Worm (Caenorhabditis elegans) whole organism, young adult: Measurements from ENCODE around the gene nhr-157.

Source experiments
- ama-1 ChIP-seq, 3 experiments: fragments of 150-350 bp in 1 of 3; sonication (generic microtip) in 2 of 3; optimal IDR thresholded peaks; 2 replicates each; lab custom pipeline; 2014 to 2018; ENCODE audit warnings: missing biosample characterization in 2 of 3, missing genetic modification characterization in 2 of 3, missing genetic modification reagents in 2 of 3
- ceh-79 ChIP-seq: sonication (generic microtip); optimal IDR thresholded peaks from 2 replicates; lab custom pipeline; 2017; ENCODE audit warnings: mild to moderate bottlenecking, missing genetic modification characterization, missing compliant biosample characterization
- gei-17 ChIP-seq: fragments of 200-800 bp; sonication (Bioruptor generic); optimal IDR thresholded peaks from 2 replicates; lab custom pipeline; 2018; ENCODE audit warnings: mild to moderate bottlenecking, missing genetic modification characterization, missing compliant biosample characterization
- lsy-27 ChIP-seq: sonication (generic microtip); optimal IDR thresholded peaks from 2 replicates; lab custom pipeline; 2017; ENCODE audit warnings: missing genetic modification characterization, mild to moderate bottlenecking, missing compliant biosample characterization, antibody characterized with exemption, missing genotype, borderline replicate concordance; ENCODE audit not compliant: insufficient read depth
- madf-6 ChIP-seq: fragments of 200-800 bp; sonication (Bioruptor generic); IDR thresholded peaks from 2 replicates; pipeline ENCODE4 v1.3.6; 2022; ENCODE audit warnings: missing genetic modification reagents, missing genetic modification characterization, missing compliant biosample characterization
- nhr-179 ChIP-seq: sonication (generic microtip); optimal IDR thresholded peaks from 2 replicates; lab custom pipeline; 2016; ENCODE audit warnings: mild to moderate bottlenecking, missing genetic modification characterization, missing compliant biosample characterization
- nhr-80 ChIP-seq: sonication (generic microtip); optimal IDR thresholded peaks from 2 replicates; lab custom pipeline; 2016; ENCODE audit warnings: missing genetic modification characterization, missing compliant biosample characterization
- sea-2 ChIP-seq: fragments of 200-800 bp; sonication (Bioruptor generic); IDR thresholded peaks from 2 replicates; pipeline ENCODE4 v1.3.6; 2022; ENCODE audit warnings: missing genetic modification characterization, missing compliant biosample characterization
- snpc-4 ChIP-seq, 5 experiments: fragments of 150-350 bp in 1 of 5; sonication (generic microtip) in 4 of 5; optimal IDR thresholded peaks; 2 replicates each; lab custom pipeline; 2014 to 2018; ENCODE audit warnings: missing genetic modification characterization in 5 of 5, missing biosample characterization in 3 of 5, antibody characterized with exemption in 2 of 5, mild to moderate bottlenecking in 2 of 5, missing compliant biosample characterization in 2 of 5, missing genotype in 2 of 5, moderate library complexity in 2 of 5, missing genetic modification reagents in 1 of 5
- somi-1 ChIP-seq: fragments of 200-800 bp; sonication (Bioruptor generic); optimal IDR thresholded peaks from 2 replicates; lab custom pipeline; 2018; ENCODE audit warnings: mild to moderate bottlenecking, missing genetic modification characterization, missing compliant biosample characterization
- unc-62 ChIP-seq: fragments of 150-350 bp; optimal IDR thresholded peaks from 2 replicates; lab custom pipeline; 2014; ENCODE audit warnings: missing biosample characterization, missing genetic modification reagents, missing genetic modification characterization

DNA sequence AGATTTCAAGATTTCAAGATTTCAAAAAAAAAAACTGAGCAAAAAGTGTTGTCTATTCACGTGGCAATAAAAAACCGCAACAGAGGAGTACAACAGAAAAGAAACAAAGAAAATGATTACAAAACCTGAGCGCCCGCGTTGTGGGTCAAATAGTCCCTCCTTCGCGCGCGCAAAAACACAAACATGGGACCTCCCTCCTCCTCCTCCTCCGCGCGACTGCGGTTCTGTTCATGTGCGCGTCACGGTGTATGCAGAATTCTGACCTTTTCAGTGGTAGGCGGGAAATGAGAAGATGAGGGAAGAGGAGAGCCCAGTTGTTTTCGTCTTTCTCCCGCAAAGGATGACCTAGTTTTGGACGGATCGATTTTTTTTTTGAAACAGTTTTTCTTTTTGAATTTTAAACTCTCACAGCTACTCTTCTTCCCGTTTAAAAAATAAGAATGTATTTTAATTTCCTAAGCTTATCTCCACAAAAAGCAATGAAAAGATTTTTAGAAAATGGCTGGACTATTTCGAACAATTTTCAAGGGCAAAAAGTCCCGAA lies 23.6 kb upstream of the nhr-157 start, which contains the start of gene C17E7.4:
- TF ChIP-seq ceh-79 (tag; lab: Kevin White, UChicago) (no peak), madf-6 (GFP tag; lab: Robert Waterston, UW) (peak; percentile 88), nhr-179 (tag; lab: Kevin White, UChicago) (no peak), nhr-80 (no peak), ama-1 (optimal IDR thresholded peaks at IDR 0.05; lab: Kevin White, UChicago) (no peak), ama-1 (GFP tag; optimal IDR thresholded peaks at IDR 0.05; lab: Kevin White, UChicago) (no peak), sea-2 (no peak), gei-17 (GFP tag; lab: Kevin White, UChicago) (no peak), lsy-27 (tag; lab: Kevin White, UChicago) (no peak), unc-62 (GFP tag; lab: Kevin White, UChicago) (no peak), snpc-4 (GFP tag; optimal IDR thresholded peaks at IDR 0.05; lab: Kevin White, UChicago) (no peak), snpc-4 (tag; optimal IDR thresholded peaks at IDR 0.05; lab: Kevin White, UChicago) (no peak), somi-1 (GFP tag; lab: Kevin White, UChicago) (no peak)
